Fruit fly (Drosophila melanogaster): Measurements from ENCODE around the gene frc.

Gene frc

DNA sequence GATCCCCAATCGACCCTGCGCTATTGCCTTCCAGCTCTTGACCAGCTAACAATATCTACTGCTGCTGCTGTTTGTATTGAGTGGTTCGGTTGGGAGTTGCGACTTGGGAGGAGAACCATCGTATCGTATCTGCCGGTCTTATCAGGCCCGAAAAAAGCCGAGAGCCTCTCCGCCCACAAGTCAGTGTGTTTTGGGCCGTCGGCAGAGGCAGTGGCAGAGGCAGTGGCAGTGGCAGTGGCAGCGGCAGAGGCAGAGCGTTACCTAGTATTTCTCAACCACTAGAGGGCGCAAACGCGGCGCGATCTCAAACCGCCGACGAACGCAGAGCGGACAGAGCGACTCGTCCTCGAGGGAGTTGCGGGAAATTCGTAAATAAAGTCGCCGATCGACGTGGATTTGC, 37.1 kb upstream of the frc start, which contains the start of gene SecCl (continued):
- peak; percentile 87 for TF ChIP-seq CG5180 (GFP tag; optimal IDR thresholded peaks at IDR 0.05)
- TF ChIP-seq grn (GFP tag; optimal IDR thresholded peaks at IDR 0.05), result peak; percentile 54
- no peak for TF ChIP-seq ems (GFP tag; optimal IDR thresholded peaks at IDR 0.05)
- TF ChIP-seq fd96Cb (tag; optimal IDR thresholded peaks at IDR 0.05), result no peak
- TF ChIP-seq CG11456 (GFP tag; IDR thresholded peaks at IDR 0.05), result no peak
- TF ChIP-seq D (optimal IDR thresholded peaks at IDR 0.05), result no peak
- TF ChIP-seq D (GFP tag; optimal IDR thresholded peaks at IDR 0.05), result no peak
- 0 out of 3 replicates have a peak, but pooled peaks have one; percentile 4 for TF ChIP-seq C15 (GFP tag; IDR thresholded peaks at IDR 0.05)
- TF ChIP-seq pb (GFP tag; optimal IDR thresholded peaks at IDR 0.05), result no peak
- TF ChIP-seq CG18764 (GFP tag; optimal IDR thresholded peaks at IDR 0.05), result no peak
- no peak for TF ChIP-seq CG17802 (tag; optimal IDR thresholded peaks at IDR 0.05)
- no peak for TF ChIP-seq croc (GFP tag; conservative IDR thresholded peaks at IDR 0.05)
- no peak for TF ChIP-seq Nf-YC (tag; optimal IDR thresholded peaks at IDR 0.05)
- peak; percentile 23 for TF ChIP-seq CG18599 (GFP tag; optimal IDR thresholded peaks at IDR 0.05)
- no peak for TF ChIP-seq CkIIα-i1 (GFP tag; IDR thresholded peaks at IDR 0.05)
- no peak for TF ChIP-seq CG13123 (GFP tag; optimal IDR thresholded peaks at IDR 0.05)
- TF ChIP-seq trh (GFP tag; optimal IDR thresholded peaks at IDR 0.05), result no peak
- no peak for TF ChIP-seq CG1647 (GFP tag; optimal IDR thresholded peaks at IDR 0.05)
- TF ChIP-seq NC2β (GFP tag; optimal IDR thresholded peaks at IDR 0.05), result no peak
- no peak for TF ChIP-seq CoRest (tag; optimal IDR thresholded peaks at IDR 0.05)
- no peak for TF ChIP-seq lmd (GFP tag; IDR thresholded peaks at IDR 0.05)
- TF ChIP-seq Med (GFP tag), result peak; percentile 62
- no peak for TF ChIP-seq bbx (GFP tag; IDR thresholded peaks at IDR 0.05; ENCODE audit: partially characterized antibody)
- TF ChIP-seq CG6272 (GFP tag; IDR thresholded peaks at IDR 0.05), result no peak
- no peak for TF ChIP-seq CG3995 (GFP tag; optimal IDR thresholded peaks at IDR 0.05)
- TF ChIP-seq GATAe (GFP tag; conservative IDR thresholded peaks at IDR 0.05), result peak; percentile 53
- peak; percentile 36 for TF ChIP-seq mirr (GFP tag; optimal IDR thresholded peaks at IDR 0.05)
- TF ChIP-seq lov (optimal IDR thresholded peaks at IDR 0.05), result no peak
- 0 out of 3 replicates have a peak, but pooled peaks have one; percentile 20 for TF ChIP-seq lov (GFP tag; IDR thresholded peaks at IDR 0.05)
- peak; percentile 94 for TF ChIP-seq Deaf1 (tag; optimal IDR thresholded peaks at IDR 0.05)
- TF ChIP-seq usp (GFP tag; optimal IDR thresholded peaks at IDR 0.05), result no peak
- TF ChIP-seq CG3065 (GFP tag; optimal IDR thresholded peaks at IDR 0.05), result no peak
- peak; percentile 98 for TF ChIP-seq CG6791 (GFP tag; IDR thresholded peaks at IDR 0.05; ENCODE audit: partially characterized antibody)

DNA sequence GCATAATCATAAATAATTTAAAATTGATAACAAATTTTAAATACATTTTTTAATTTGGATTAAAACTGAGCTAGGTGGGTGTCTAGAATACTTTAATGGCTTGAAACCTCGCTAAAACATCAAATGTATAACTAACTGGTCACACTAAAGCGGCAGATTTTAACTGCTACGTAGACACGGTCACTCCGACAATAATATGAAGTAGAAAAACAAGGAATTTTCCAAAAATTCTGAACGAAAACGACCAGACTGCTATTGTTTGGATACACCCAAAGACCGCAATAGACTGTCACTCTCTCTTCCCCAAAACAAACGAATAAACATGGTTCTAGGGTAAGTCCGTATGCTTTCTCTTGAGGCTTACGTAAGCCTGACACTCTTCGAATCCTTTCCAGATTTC, 32.8 kb upstream of the frc start, which contains the start of gene QIL1:
QIL1 (plus strand) TSS at position 142 of the 400 bp plus-strand sequence.
- TF ChIP-seq stwl (tag; optimal IDR thresholded peaks at IDR 0.05) (peak; percentile 85), CG7786 (GFP tag; optimal IDR thresholded peaks at IDR 0.05) (no peak), CG4854 (GFP tag; optimal IDR thresholded peaks at IDR 0.05) (no peak), CG3847 (GFP tag; IDR thresholded peaks at IDR 0.05) (peak; percentile 63), E2f2 (GFP tag; IDR thresholded peaks at IDR 0.05) (peak; percentile 64), CG14710 (tag; optimal IDR thresholded peaks at IDR 0.05) (peak; percentile 69), CG1602 (GFP tag; optimal IDR thresholded peaks at IDR 0.05) (no peak), Myb (GFP tag; optimal IDR thresholded peaks at IDR 0.05) (peak; percentile 26), Hmr (GFP tag; optimal IDR thresholded peaks at IDR 0.05) (peak; percentile 43), CG14441 (GFP tag; IDR thresholded peaks at IDR 0.05) (no peak), sd (tag; optimal IDR thresholded peaks at IDR 0.05) (peak; percentile 52), CG8924 (tag; optimal IDR thresholded peaks at IDR 0.05) (peak; percentile 28), CG15601 (tag; optimal IDR thresholded peaks at IDR 0.05) (peak; percentile 35), CG10267 (tag; optimal IDR thresholded peaks at IDR 0.05) (peak; percentile 54), CG14014 (GFP tag; IDR thresholded peaks at IDR 0.05) (no peak), CG12104 (GFP tag; optimal IDR thresholded peaks at IDR 0.05) (no peak), CG2712 (tag; optimal IDR thresholded peaks at IDR 0.05) (peak; percentile 40), gem (tag; optimal IDR thresholded peaks at IDR 0.05) (peak; percentile 16), CG18476 (GFP tag; optimal IDR thresholded peaks at IDR 0.05) (no peak), ttk (GFP tag; IDR thresholded peaks at IDR 0.05) (no peak), CG14965 (GFP tag; optimal IDR thresholded peaks at IDR 0.05; ENCODE audit: borderline replicate concordance) (no peak), CoRest (tag; optimal IDR thresholded peaks at IDR 0.05) (peak; percentile 42)
